Worm (Caenorhabditis elegans): ENCODE data around the gene Y73F8A.13.
"Not testable (repeated sequence)": the region's sequence is repeated elsewhere in the genome, so short reads cannot be mapped to it uniquely, and the experiment has no call there.

The Y73F8A.13 gene

ce11 chrIV:15312008-15312407 lies at the start of gene Y73F8A.13:
Gene Y73F8A.13 (plus strand): TSS chrIV:15312247.
- no peak for TF ChIP-seq dao-5 (tag; optimal IDR thresholded peaks at IDR 0.05)
- TF ChIP-seq W03F9.2 (tag; optimal IDR thresholded peaks at IDR 0.05), result no peak
- TF ChIP-seq him-1 (tag; optimal IDR thresholded peaks at IDR 0.05), result no peak

ce11 chrIV:15274063-15274462 lies 38.0 kb upstream of the Y73F8A.13 start:
- no peak for TF ChIP-seq W03F9.2 (tag; optimal IDR thresholded peaks at IDR 0.05)
- TF ChIP-seq him-1 (tag; optimal IDR thresholded peaks at IDR 0.05), result no peak
- no peak for TF ChIP-seq dao-5 (tag; optimal IDR thresholded peaks at IDR 0.05)

ce11 chrIV:15275363-15275854 lies 36.6 kb upstream of the Y73F8A.13 start, which contains the start of gene ccg-1:
Gene ccg-1 (minus strand): TSS chrIV:15275804.
- no peak for TF ChIP-seq dao-5 (tag; optimal IDR thresholded peaks at IDR 0.05)
- TF ChIP-seq him-1 (tag; optimal IDR thresholded peaks at IDR 0.05), result no peak
- TF ChIP-seq W03F9.2 (tag; optimal IDR thresholded peaks at IDR 0.05), result no peak

ce11 chrIV:15280219-15280618 lies 31.8 kb upstream of the Y73F8A.13 start:
- TF ChIP-seq dao-5 (tag; optimal IDR thresholded peaks at IDR 0.05), result no peak

ce11 chrIV:15283617-15284016 lies 28.4 kb upstream of the Y73F8A.13 start:
- TF ChIP-seq W03F9.2 (tag; optimal IDR thresholded peaks at IDR 0.05), result no peak
- TF ChIP-seq dao-5 (tag; optimal IDR thresholded peaks at IDR 0.05), result no peak
- no peak for TF ChIP-seq him-1 (tag; optimal IDR thresholded peaks at IDR 0.05)

- TF ChIP-seq dao-5 (tag; optimal IDR thresholded peaks at IDR 0.05) (no peak), W03F9.2 (tag; optimal IDR thresholded peaks at IDR 0.05) (no peak)
These were observed 22.5 kb upstream of the Y73F8A.13 start for ce11 chrIV:15289508-15289907.

ce11 chrIV:15291162-15291561 lies 20.9 kb upstream of the Y73F8A.13 start, which contains the start of gene pqn-90:
Gene pqn-90 (minus strand): TSS chrIV:15291262.
- TF ChIP-seq dao-5 (tag; optimal IDR thresholded peaks at IDR 0.05) (no peak), him-1 (tag; optimal IDR thresholded peaks at IDR 0.05) (no peak), W03F9.2 (tag; optimal IDR thresholded peaks at IDR 0.05) (no peak)

- TF ChIP-seq W03F9.2 (tag; optimal IDR thresholded peaks at IDR 0.05), result no peak
- TF ChIP-seq him-1 (tag; optimal IDR thresholded peaks at IDR 0.05), result no peak
- TF ChIP-seq dao-5 (tag; optimal IDR thresholded peaks at IDR 0.05), result no peak
These were observed 20.4 kb upstream of the Y73F8A.13 start, which contains the start of gene pqn-91 for ce11 chrIV:15291607-15292006. Gene pqn-91 (plus strand): TSS chrIV:15291907.

- TF ChIP-seq W03F9.2 (tag; optimal IDR thresholded peaks at IDR 0.05) (no peak), him-1 (tag; optimal IDR thresholded peaks at IDR 0.05) (no peak), dao-5 (tag; optimal IDR thresholded peaks at IDR 0.05) (no peak)
These were observed 18.0 kb upstream of the Y73F8A.13 start, which contains the start of gene Y73F8A.10 for ce11 chrIV:15294040-15294439. Gene Y73F8A.10 (plus strand): TSS chrIV:15294340.

ce11 chrIV:15300041-15300440 lies 12.0 kb upstream of the Y73F8A.13 start:
- TF ChIP-seq dao-5 (tag; optimal IDR thresholded peaks at IDR 0.05) (no peak), him-1 (tag; optimal IDR thresholded peaks at IDR 0.05) (no peak), W03F9.2 (tag; optimal IDR thresholded peaks at IDR 0.05) (no peak)

- TF ChIP-seq him-1 (tag; optimal IDR thresholded peaks at IDR 0.05) (no peak), dao-5 (tag; optimal IDR thresholded peaks at IDR 0.05) (no peak), W03F9.2 (tag; optimal IDR thresholded peaks at IDR 0.05) (no peak)
These were observed 9.9 kb upstream of the Y73F8A.13 start, which contains the start of gene best-21 for ce11 chrIV:15302151-15302550. Gene best-21 (plus strand): TSS chrIV:15302451.

- TF ChIP-seq him-1, W03F9.2, dao-5 (tag; optimal IDR thresholded peaks at IDR 0.05): not testable (repeated sequence)
These were observed 457 bp upstream of the Y73F8A.13 start, which contains the start of gene Y73F8A.12 for ce11 chrIV:15311590-15311989. Gene Y73F8A.12 (minus strand): TSS chrIV:15311690.

ce11 chrIV:15315502-15315901 lies 3.5 kb downstream of the Y73F8A.13 start:
- TF ChIP-seq him-1 (tag; optimal IDR thresholded peaks at IDR 0.05), result no peak
- TF ChIP-seq dao-5 (tag; optimal IDR thresholded peaks at IDR 0.05), result no peak
- TF ChIP-seq W03F9.2 (tag; optimal IDR thresholded peaks at IDR 0.05), result no peak

- TF ChIP-seq dao-5, W03F9.2, him-1 (tag; optimal IDR thresholded peaks at IDR 0.05): not testable (repeated sequence)
These were observed 6.9 kb downstream of the Y73F8A.13 start, which contains the start of gene Y73F8A.14 for ce11 chrIV:15318982-15319381. Gene Y73F8A.14 (minus strand): TSS chrIV:15319082.

- TF ChIP-seq him-1 (tag; optimal IDR thresholded peaks at IDR 0.05) (no peak), W03F9.2 (tag; optimal IDR thresholded peaks at IDR 0.05) (no peak), dao-5 (tag; optimal IDR thresholded peaks at IDR 0.05) (no peak)
These were observed 9.2 kb downstream of the Y73F8A.13 start, which contains the start of gene Y73F8A.15 for ce11 chrIV:15321279-15321678. Gene Y73F8A.15 (plus strand): TSS chrIV:15321579.

All from whole organism, L4/young adult.